Fruit fly (Drosophila melanogaster) whole organism: Measurements from ENCODE around the gene CG9547.

Source experiments
- CG8478 ChIP-seq: fragments of >200 bp; optimal IDR thresholded peaks from 2 replicates; lab custom pipeline; 2018; ENCODE audit warnings: inconsistent platforms
- Dll ChIP-seq: fragments of >200 bp; optimal IDR thresholded peaks from 2 replicates; lab custom pipeline; 2017
- EcR ChIP-seq, 2 experiments: fragments of >200 bp; optimal IDR thresholded peaks; 2 replicates each; lab custom pipeline; 2017; ENCODE audit warnings: missing biosample characterization in 2 of 2, missing genetic modification characterization in 2 of 2, missing genetic modification reagents in 2 of 2
- pan ChIP-seq: fragments of >200 bp; optimal IDR thresholded peaks from 2 replicates; lab custom pipeline; 2017
- psq ChIP-seq: fragments of >200 bp; optimal IDR thresholded peaks from 2 replicates; lab custom pipeline; 2017
- usp ChIP-seq: fragments of >200 bp; optimal IDR thresholded peaks from 2 replicates; lab custom pipeline; 2017; ENCODE audit warnings: missing biosample characterization, missing genetic modification characterization, mixed read lengths

DNA sequence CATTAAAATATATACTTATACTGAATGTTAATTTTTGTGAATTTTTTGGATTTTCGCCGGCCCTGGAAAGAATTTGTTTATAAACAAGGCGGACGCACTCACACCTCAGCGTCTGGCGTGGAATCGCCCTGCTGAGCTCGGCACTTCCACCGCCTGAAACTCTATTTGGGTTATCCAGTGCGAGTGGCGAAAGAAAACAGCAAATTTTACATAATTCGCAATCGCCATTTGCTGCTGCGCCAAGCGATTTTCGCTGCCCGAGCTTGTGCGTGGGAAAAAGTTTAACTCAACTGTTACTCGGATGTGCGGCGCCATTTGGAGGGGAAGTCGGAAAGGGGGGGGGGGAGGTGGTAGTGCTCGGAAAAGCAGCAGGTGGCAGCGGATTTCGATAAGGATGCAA lies 38.6 kb upstream of the CG9547 start:
- no peak for TF ChIP-seq psq (lab: Kevin White, UChicago)
- TF ChIP-seq usp (GFP tag; lab: Kevin White, UChicago) = no peak
- TF ChIP-seq CG8478 = no peak
- no peak for TF ChIP-seq EcR (GFP tag; optimal IDR thresholded peaks at IDR 0.05; lab: Kevin White, UChicago)
- no peak for TF ChIP-seq pan (lab: Kevin White, UChicago)
- no peak for TF ChIP-seq Dll
